Worm (Caenorhabditis elegans) whole organism, young adult: ENCODE results near the gene K06B4.15.
"Not testable (repeated sequence)": the region's sequence is repeated elsewhere in the genome, so short reads cannot be mapped to it uniquely, and the experiment has no call there.

Experiments used
- B0336.3 ChIP-seq: fragments of 200-800 bp; sonication (Bioruptor generic); IDR thresholded peaks from 2 replicates; pipeline ENCODE4 v1.3.6; 2022; ENCODE audit warnings: missing genetic modification characterization, missing compliant biosample characterization
- C06A6.2 ChIP-seq: fragments of 200-800 bp; sonication (Bioruptor generic); conservative IDR thresholded peaks from 2 replicates; pipeline ENCODE4 v1.3.6; 2022; ENCODE audit warnings: missing genetic modification characterization, missing compliant biosample characterization
- D2030.7 ChIP-seq: fragments of 200-800 bp; sonication (Bioruptor generic); IDR thresholded peaks from 2 replicates; pipeline ENCODE4 v1.3.6; 2022; ENCODE audit warnings: missing genetic modification reagents, missing genetic modification characterization, missing compliant biosample characterization
- F22D6.2 ChIP-seq: sonication (generic microtip); optimal IDR thresholded peaks from 2 replicates; lab custom pipeline; 2016; ENCODE audit warnings: mild to moderate bottlenecking, missing genetic modification characterization, missing compliant biosample characterization
- F39B2.1 ChIP-seq: fragments of 200-800 bp; sonication (Bioruptor generic); IDR thresholded peaks from 2 replicates; pipeline ENCODE4 v1.3.6; 2022; ENCODE audit warnings: missing genetic modification reagents, missing genetic modification characterization, missing compliant biosample characterization
- F52B5.7 ChIP-seq: sonication (generic microtip); optimal IDR thresholded peaks from 2 replicates; lab custom pipeline; 2016; ENCODE audit warnings: mild to moderate bottlenecking, missing genetic modification characterization, missing compliant biosample characterization
- F55B11.4 ChIP-seq: sonication (generic microtip); optimal IDR thresholded peaks from 2 replicates; lab custom pipeline; 2016; ENCODE audit warnings: missing compliant biosample characterization, missing genetic modification characterization, borderline replicate concordance; ENCODE audit not compliant: insufficient read depth
- K11D2.4 ChIP-seq: fragments of 200-800 bp; sonication (Bioruptor generic); IDR thresholded peaks from 2 replicates; pipeline ENCODE4 v1.3.6; 2022; ENCODE audit warnings: missing genetic modification reagents, missing genetic modification characterization, missing compliant biosample characterization
- T07F8.4 ChIP-seq: sonication (generic microtip); optimal IDR thresholded peaks from 2 replicates; lab custom pipeline; 2016; ENCODE audit warnings: mild to moderate bottlenecking, missing genetic modification characterization, moderate library complexity, missing compliant biosample characterization
- Y53G8AR.9 ChIP-seq: fragments of 200-800 bp; sonication (Bioruptor generic); conservative IDR thresholded peaks from 2 replicates; pipeline ENCODE4 v1.3.6; 2022; ENCODE audit warnings: missing genetic modification reagents, missing genetic modification characterization, missing compliant biosample characterization
- athp-1 ChIP-seq: sonication (generic microtip); optimal IDR thresholded peaks from 2 replicates; lab custom pipeline; 2017; ENCODE audit warnings: mild to moderate bottlenecking, missing genetic modification characterization, missing compliant biosample characterization
- attf-5 ChIP-seq: fragments of 200-800 bp; sonication (Bioruptor generic); optimal IDR thresholded peaks from 2 replicates; lab custom pipeline; 2018; ENCODE audit warnings: mild to moderate bottlenecking, missing genetic modification characterization, missing compliant biosample characterization
- bed-1 ChIP-seq: fragments of 200-800 bp; sonication (Bioruptor generic); IDR thresholded peaks from 2 replicates; pipeline ENCODE4 v1.3.6; 2022; ENCODE audit warnings: missing genetic modification reagents, missing genetic modification characterization, missing compliant biosample characterization
- bed-2 ChIP-seq: fragments of 200-800 bp; sonication (Bioruptor generic); IDR thresholded peaks from 2 replicates; pipeline ENCODE4 v1.3.6; 2022; ENCODE audit warnings: missing genetic modification reagents, missing genetic modification characterization, missing compliant biosample characterization
- cebp-1 ChIP-seq, 2 experiments: fragments of 200-800 bp in 1 of 2; sonication (Bioruptor generic) in 1 of 2; sonication (generic microtip) in 1 of 2; IDR thresholded peaks in 1 of 2; optimal IDR thresholded peaks in 1 of 2; 2 replicates each; pipeline versions ENCODE4 v1.3.6 to Lab custom; 2017 to 2022; ENCODE audit warnings: missing compliant biosample characterization in 2 of 2, missing genetic modification characterization in 2 of 2, mild to moderate bottlenecking in 1 of 2, missing genetic modification reagents in 1 of 2, moderate library complexity in 1 of 2
- ceh-40 ChIP-seq: fragments of 200-800 bp; sonication (Bioruptor generic); IDR thresholded peaks from 2 replicates; pipeline ENCODE4 v1.3.6; 2022; ENCODE audit warnings: missing genetic modification characterization, missing compliant biosample characterization
- ceh-91 ChIP-seq: fragments of 200-800 bp; sonication (Bioruptor generic); IDR thresholded peaks from 2 replicates; pipeline ENCODE4 v1.3.6; 2022; ENCODE audit warnings: missing genetic modification reagents, missing genetic modification characterization, missing compliant biosample characterization
- die-1 ChIP-seq: sonication (generic microtip); optimal IDR thresholded peaks from 2 replicates; lab custom pipeline; 2016; ENCODE audit warnings: missing genotype, mild to moderate bottlenecking, missing genetic modification characterization, missing compliant biosample characterization
- egl-18 ChIP-seq: fragments of 200-800 bp; sonication (Bioruptor generic); IDR thresholded peaks from 2 replicates; pipeline ENCODE4 v1.3.6; 2022; ENCODE audit warnings: missing genetic modification reagents, missing genetic modification characterization, missing compliant biosample characterization
- egl-44 ChIP-seq: fragments of 200-800 bp; sonication (Bioruptor generic); IDR thresholded peaks from 2 replicates; pipeline ENCODE4 v1.3.6; 2022; ENCODE audit warnings: missing genetic modification reagents, missing genetic modification characterization, missing compliant biosample characterization
- egrh-3 ChIP-seq: fragments of 200-800 bp; sonication (Bioruptor generic); IDR thresholded peaks from 2 replicates; pipeline ENCODE4 v1.3.6; 2022; ENCODE audit warnings: missing genetic modification reagents, missing genetic modification characterization, missing compliant biosample characterization
- ekl-4 ChIP-seq: fragments of 200-800 bp; sonication (Bioruptor generic); IDR thresholded peaks from 2 replicates; pipeline ENCODE4 v1.3.6; 2022; ENCODE audit warnings: missing genetic modification reagents, missing genetic modification characterization, missing compliant biosample characterization
- fkh-3 ChIP-seq: sonication (generic microtip); optimal IDR thresholded peaks from 2 replicates; lab custom pipeline; 2016; ENCODE audit warnings: mild to moderate bottlenecking, missing genetic modification characterization, missing compliant biosample characterization
- lin-26 ChIP-seq: fragments of 200-800 bp; sonication (Bioruptor generic); IDR thresholded peaks from 2 replicates; pipeline ENCODE4 v1.3.6; 2022; ENCODE audit warnings: missing genetic modification reagents, missing genetic modification characterization, missing compliant biosample characterization
- lin-35 ChIP-seq, 3 experiments: fragments of 150-350 bp in 2 of 3; sonication (generic microtip) in 1 of 3; optimal IDR thresholded peaks; 2 replicates each; lab custom pipeline; 2014 to 2018; ENCODE audit warnings: missing biosample characterization in 3 of 3, missing genetic modification characterization in 3 of 3, missing genetic modification reagents in 3 of 3
- lsy-27 ChIP-seq: sonication (generic microtip); optimal IDR thresholded peaks from 2 replicates; lab custom pipeline; 2017; ENCODE audit warnings: missing genetic modification characterization, mild to moderate bottlenecking, missing compliant biosample characterization, antibody characterized with exemption, missing genotype, borderline replicate concordance; ENCODE audit not compliant: insufficient read depth
- nfyb-1 ChIP-seq: fragments of 200-800 bp; sonication (Bioruptor generic); IDR thresholded peaks from 2 replicates; pipeline ENCODE4 v1.3.6; 2022; ENCODE audit warnings: missing genetic modification reagents, missing genetic modification characterization, missing compliant biosample characterization
- rec-8 ChIP-seq, 2 experiments: sonication (generic microtip); optimal IDR thresholded peaks; 2 replicates each; lab custom pipeline; 2016; ENCODE audit warnings: mild to moderate bottlenecking in 2 of 2, missing genetic modification characterization in 2 of 2, missing genetic modification reagents in 2 of 2, missing genotype in 2 of 2, missing biosample characterization in 1 of 2, missing compliant biosample characterization in 1 of 2, moderate library complexity in 1 of 2
- repo-1 ChIP-seq: sonication (generic microtip); optimal IDR thresholded peaks from 2 replicates; lab custom pipeline; 2017; ENCODE audit warnings: mild to moderate bottlenecking, missing genetic modification characterization, missing compliant biosample characterization
- snpc-3.4 ChIP-seq: sonication (generic microtip); optimal IDR thresholded peaks from 2 replicates; lab custom pipeline; 2017; ENCODE audit warnings: missing genetic modification characterization, mild to moderate bottlenecking, missing compliant biosample characterization, antibody characterized with exemption, moderate library complexity, missing genotype, missing genetic modification reagents
- sptf-2 ChIP-seq: fragments of 200-800 bp; sonication (Bioruptor generic); optimal IDR thresholded peaks from 2 replicates; lab custom pipeline; 2018; ENCODE audit warnings: mild to moderate bottlenecking, missing genetic modification characterization, missing compliant biosample characterization
- zim-3 ChIP-seq: sonication (generic microtip); optimal IDR thresholded peaks from 2 replicates; lab custom pipeline; 2017; ENCODE audit warnings: mild to moderate bottlenecking, missing genetic modification characterization, moderate library complexity, missing compliant biosample characterization
- ztf-22 ChIP-seq: fragments of 200-800 bp; sonication (Bioruptor generic); optimal IDR thresholded peaks from 2 replicates; lab custom pipeline; 2018; ENCODE audit warnings: mild to moderate bottlenecking, missing genetic modification characterization, moderate library complexity, missing compliant biosample characterization
- ztf-6 ChIP-seq: fragments of 200-800 bp; sonication (Bioruptor generic); IDR thresholded peaks from 2 replicates; pipeline ENCODE4 v1.3.6; 2022; ENCODE audit warnings: missing genetic modification reagents, missing genetic modification characterization, missing compliant biosample characterization

Gene K06B4.15

ce11 chrV:15670139-15670538, at the start of gene K06B4.15:
TSS of gene K06B4.15 (plus strand) at chrV:15670439.
- not testable (repeated sequence) for TF ChIP-seq C06A6.2 (GFP tag; lab: Robert Waterston, UW); ekl-4 (GFP tag; lab: Robert Waterston, UW); snpc-3.4

ce11 chrV:15621518-15621917, 48.7 kb upstream of the K06B4.15 start, which contains the start of gene C55A1.1:
TSS of gene C55A1.1 (plus strand) at chrV:15621818.
- TF ChIP-seq Y53G8AR.9 (no peak), F22D6.2 (tag; lab: Kevin White, UChicago) (no peak), attf-5 (GFP tag; lab: Kevin White, UChicago) (no peak), rec-8 (tag; optimal IDR thresholded peaks at IDR 0.05; lab: Kevin White, UChicago) (no peak), ztf-22 (GFP tag; lab: Kevin White, UChicago) (no peak), ztf-6 (GFP tag; lab: Robert Waterston, UW) (no peak)

- TF ChIP-seq D2030.7 (GFP tag; lab: Robert Waterston, UW) (no peak), repo-1 (no peak), egl-44 (GFP tag; lab: Robert Waterston, UW) (no peak), die-1 (tag; lab: Kevin White, UChicago) (no peak)
Observed at ce11 chrV:15625561-15625960, 44.7 kb upstream of the K06B4.15 start, which contains the start of gene C55A1.11. TSS of gene C55A1.11 (plus strand) at chrV:15625861.

- TF ChIP-seq fkh-3 (tag; lab: Kevin White, UChicago), result no peak
- no peak for TF ChIP-seq rec-8 (tag; optimal IDR thresholded peaks at IDR 0.05; lab: Kevin White, UChicago)
- TF ChIP-seq die-1 (tag; lab: Kevin White, UChicago), result no peak
- no peak for TF ChIP-seq F39B2.1 (GFP tag; lab: Robert Waterston, UW)
- TF ChIP-seq lin-35 (GFP tag; optimal IDR thresholded peaks at IDR 0.05; lab: Kevin White, UChicago), result no peak
- TF ChIP-seq bed-1, result no peak
- TF ChIP-seq lin-26, result no peak
- TF ChIP-seq ceh-91 (GFP tag; lab: Robert Waterston, UW), result no peak
- no peak for TF ChIP-seq F52B5.7 (tag; lab: Kevin White, UChicago)
- no peak for TF ChIP-seq B0336.3 (GFP tag; lab: Robert Waterston, UW)
- no peak for TF ChIP-seq repo-1
Observed at ce11 chrV:15629543-15629942, 40.7 kb upstream of the K06B4.15 start, which contains the start of gene str-248. TSS of gene str-248 (minus strand) at chrV:15629643.

- TF ChIP-seq C06A6.2 (GFP tag; lab: Robert Waterston, UW) (no peak), nfyb-1 (GFP tag; lab: Robert Waterston, UW) (no peak), F55B11.4 (tag; lab: Kevin White, UChicago) (no peak), ceh-40 (no peak)
Observed at ce11 chrV:15638853-15639252, 31.4 kb upstream of the K06B4.15 start, which contains the start of gene srz-44. TSS of gene srz-44 (minus strand) at chrV:15638953.

ce11 chrV:15643192-15643591, 27.0 kb upstream of the K06B4.15 start, which contains the start of gene C55A1.4:
TSS of gene C55A1.4 (minus strand) at chrV:15643292.
- TF ChIP-seq bed-2, ztf-6, nfyb-1 (GFP tag; lab: Robert Waterston, UW): not testable (repeated sequence)

ce11 chrV:15644575-15644974, 25.7 kb upstream of the K06B4.15 start, which contains the start of gene str-23:
TSS of gene str-23 (plus strand) at chrV:15644875.
- TF ChIP-seq egl-18 (no peak), sptf-2 (GFP tag; lab: Kevin White, UChicago) (no peak), athp-1 (tag; lab: Kevin White, UChicago) (no peak), lsy-27 (tag; lab: Kevin White, UChicago) (no peak), K11D2.4 (GFP tag; lab: Robert Waterston, UW) (no peak), T07F8.4 (tag; lab: Kevin White, UChicago) (no peak), ztf-22 (GFP tag; lab: Kevin White, UChicago) (no peak), cebp-1 (GFP tag; IDR thresholded peaks at IDR 0.05; lab: Robert Waterston, UW) (no peak), cebp-1 (tag; optimal IDR thresholded peaks at IDR 0.05; lab: Kevin White, UChicago) (no peak), zim-3 (no peak), egrh-3 (GFP tag; lab: Robert Waterston, UW) (no peak)
